Fruit fly (Drosophila melanogaster): ENCODE data around the gene Mtr4.

Mtr4 gene

dm6 chr2L:15750523-15751258 lies 1.4 kb upstream of the Mtr4 start, which contains the start of gene ND-B17 (continued):
- TF ChIP-seq CoRest (tag; optimal IDR thresholded peaks at IDR 0.05) (peak; percentile 52), CG17802 (tag; optimal IDR thresholded peaks at IDR 0.05) (no peak), CG15696 (tag; optimal IDR thresholded peaks at IDR 0.05) (no peak), Ada2b (GFP tag; IDR thresholded peaks at IDR 0.05) (peak; percentile 27; the same call in 1 of the 2 replicates), CG4707 (GFP tag; optimal IDR thresholded peaks at IDR 0.05) (no peak), schlank (tag; optimal IDR thresholded peaks at IDR 0.05) (no peak), corto (GFP tag; optimal IDR thresholded peaks at IDR 0.05) (no peak), CTCF (GFP tag; optimal IDR thresholded peaks at IDR 0.05) (no peak), lbe (GFP tag; optimal IDR thresholded peaks at IDR 0.05) (no peak), Dfd (GFP tag; optimal IDR thresholded peaks at IDR 0.05) (no peak), CG9727 (GFP tag; optimal IDR thresholded peaks at IDR 0.05) (no peak), bbx (GFP tag; IDR thresholded peaks at IDR 0.05; ENCODE audit: partially characterized antibody) (peak; percentile 31; the same call in 1 of the 2 replicates), Mrtf (GFP tag; IDR thresholded peaks at IDR 0.05) (no peak; the same call in 2 of the 3 replicates), NFAT (GFP tag; IDR thresholded peaks at IDR 0.05) (peak; percentile 72), Oli (tag; optimal IDR thresholded peaks at IDR 0.05) (no peak), Hmr (GFP tag; optimal IDR thresholded peaks at IDR 0.05) (no peak), CG30403 (GFP tag; optimal IDR thresholded peaks at IDR 0.05) (peak; percentile 66), tin (GFP tag; optimal IDR thresholded peaks at IDR 0.05) (peak; percentile 37), br (optimal IDR thresholded peaks at IDR 0.05) (no peak), CG17385 (GFP tag; optimal IDR thresholded peaks at IDR 0.05) (no peak), Sry-β (GFP tag; optimal IDR thresholded peaks at IDR 0.05) (no peak), chm (GFP tag; IDR thresholded peaks at IDR 0.05) (peak; percentile 67), CG9437 (GFP tag; optimal IDR thresholded peaks at IDR 0.05) (no peak), nau (GFP tag; optimal IDR thresholded peaks at IDR 0.05) (no peak), phol (tag; optimal IDR thresholded peaks at IDR 0.05) (peak; percentile 17), CrebB (tag; optimal IDR thresholded peaks at IDR 0.05) (peak; percentile 23), CG4820 (GFP tag; optimal IDR thresholded peaks at IDR 0.05) (no peak), Vsx1 (GFP tag; optimal IDR thresholded peaks at IDR 0.05) (no peak), CG2875 (GFP tag; optimal IDR thresholded peaks at IDR 0.05) (no peak), ase (GFP tag; IDR thresholded peaks at IDR 0.05) (no peak), CG31441 (GFP tag; IDR thresholded peaks at IDR 0.05) (no peak), CG12155 (GFP tag; optimal IDR thresholded peaks at IDR 0.05) (peak; percentile 21), bigmax (GFP tag; optimal IDR thresholded peaks at IDR 0.05) (no peak), ab (GFP tag; optimal IDR thresholded peaks at IDR 0.05) (peak; percentile 25), sr (GFP tag; IDR thresholded peaks at IDR 0.05) (no peak), Sry-δ (GFP tag; optimal IDR thresholded peaks at IDR 0.05) (peak; percentile 12), Myb (GFP tag; optimal IDR thresholded peaks at IDR 0.05) (peak; percentile 38), crol (GFP tag; IDR thresholded peaks at IDR 0.05) (no peak), ftz-f1 (GFP tag; optimal IDR thresholded peaks at IDR 0.05) (no peak), Sox100B (GFP tag; optimal IDR thresholded peaks at IDR 0.05) (no peak), NC2α (GFP tag; optimal IDR thresholded peaks at IDR 0.05) (no peak), Hr78 (GFP tag; optimal IDR thresholded peaks at IDR 0.05) (no peak), sd (tag; optimal IDR thresholded peaks at IDR 0.05) (no peak), NC2β (GFP tag; optimal IDR thresholded peaks at IDR 0.05) (peak; percentile 43), kah (GFP tag; optimal IDR thresholded peaks at IDR 0.05) (no peak), gcm (GFP tag; optimal IDR thresholded peaks at IDR 0.05) (no peak), Bdp1 (GFP tag; optimal IDR thresholded peaks at IDR 0.05) (peak; percentile 6), HLH4C (GFP tag; IDR thresholded peaks at IDR 0.05; ENCODE audit: partially characterized antibody) (no peak), H15 (GFP tag; IDR thresholded peaks at IDR 0.05) (0 out of 3 replicates have a peak, but pooled peaks have one; percentile 42), HLH3B (GFP tag; IDR thresholded peaks at IDR 0.05) (peak; percentile 33; the same call in 1 of the 2 replicates)
